Worm (Caenorhabditis elegans) whole organism, L3 larva: ENCODE measurements around the gene bbs-5.

Source experiments
- jun-1 ChIP-seq: fragments of 150-350 bp; optimal IDR thresholded peaks from 2 replicates; lab custom pipeline; 2014; ENCODE audit warnings: missing biosample characterization, missing genetic modification reagents, missing genetic modification characterization
- pqm-1 ChIP-seq: fragments of 150-350 bp; optimal IDR thresholded peaks from 2 replicates; lab custom pipeline; 2017; ENCODE audit warnings: missing biosample characterization, missing genetic modification characterization, inconsistent platforms
- ztf-4 ChIP-seq: fragments of 150-350 bp; optimal IDR thresholded peaks from 2 replicates; lab custom pipeline; 2014; ENCODE audit warnings: missing biosample characterization, missing genetic modification characterization

ce11 chrIII:10305295-10305694 is 43.7 kb upstream of the bbs-5 start:
- TF ChIP-seq pqm-1 (tag; lab: Kevin White, UChicago) (peak; percentile 59), ztf-4 (tag; lab: Kevin White, UChicago) (no peak), jun-1 (tag; lab: Kevin White, UChicago) (peak; percentile 24)
